Worm (Caenorhabditis elegans) whole organism, early embryonic: ENCODE measurements around the gene ugt-58.

Experiments
- B0310.2 ChIP-seq: sonication (generic microtip); optimal IDR thresholded peaks from 2 replicates; lab custom pipeline; 2016; ENCODE audit warnings: mild to moderate bottlenecking, missing genetic modification characterization, missing compliant biosample characterization
- F13C5.2 ChIP-seq: sonication (generic microtip); optimal IDR thresholded peaks from 2 replicates; lab custom pipeline; 2017; ENCODE audit warnings: mild to moderate bottlenecking, missing genetic modification characterization, inconsistent platforms, missing compliant biosample characterization
- aly-1 ChIP-seq: sonication (generic microtip); optimal IDR thresholded peaks from 2 replicates; lab custom pipeline; 2016; ENCODE audit warnings: missing genetic modification characterization, missing compliant biosample characterization
- ama-1 ChIP-seq: fragments of 150-350 bp; optimal IDR thresholded peaks from 2 replicates; lab custom pipeline; 2014
- ceh-13 ChIP-seq: fragments of 200-800 bp; sonication (Bioruptor generic); optimal IDR thresholded peaks from 2 replicates; lab custom pipeline; 2018; ENCODE audit warnings: mild to moderate bottlenecking, missing genetic modification characterization, missing compliant biosample characterization
- ceh-36 ChIP-seq: sonication (generic microtip); optimal IDR thresholded peaks from 2 replicates; lab custom pipeline; 2016; ENCODE audit warnings: missing genetic modification characterization, inconsistent platforms, missing compliant biosample characterization
- ets-7 ChIP-seq: sonication (generic microtip); optimal IDR thresholded peaks from 2 replicates; lab custom pipeline; 2016; ENCODE audit warnings: missing genotype, missing genetic modification characterization, missing compliant biosample characterization
- flt-1 ChIP-seq: fragments of 200-800 bp; sonication (Bioruptor generic); IDR thresholded peaks from 2 replicates; pipeline ENCODE4 v1.3.6; 2022; ENCODE audit warnings: missing genetic modification characterization, missing compliant biosample characterization
- hmbx-1 ChIP-seq: sonication (generic microtip); optimal IDR thresholded peaks from 2 replicates; lab custom pipeline; 2016; ENCODE audit warnings: mild to moderate bottlenecking, missing genetic modification characterization, missing compliant biosample characterization
- hmg-4 ChIP-seq: fragments of 200-800 bp; sonication (Bioruptor generic); optimal IDR thresholded peaks from 2 replicates; lab custom pipeline; 2018; ENCODE audit warnings: mild to moderate bottlenecking, missing genetic modification characterization, missing compliant biosample characterization
- hnd-1 ChIP-seq: sonication (generic microtip); optimal IDR thresholded peaks from 2 replicates; lab custom pipeline; 2016; ENCODE audit warnings: missing genetic modification characterization, missing compliant biosample characterization
- pes-1 ChIP-seq: fragments of 200-800 bp; sonication (Bioruptor generic); IDR thresholded peaks from 2 replicates; pipeline ENCODE4 v1.3.6; 2022; ENCODE audit warnings: missing genetic modification reagents, missing genetic modification characterization, missing compliant biosample characterization
- scrt-1 ChIP-seq: fragments of 200-800 bp; sonication (Bioruptor generic); IDR thresholded peaks from 2 replicates; pipeline ENCODE4 v1.3.6; 2022; ENCODE audit warnings: missing genetic modification characterization, missing compliant biosample characterization
- sea-1 ChIP-seq: fragments of 200-800 bp; sonication (Bioruptor generic); conservative IDR thresholded peaks from 2 replicates; pipeline ENCODE4 v1.3.6; 2022; ENCODE audit warnings: missing genetic modification characterization, missing compliant biosample characterization
- tbx-11 ChIP-seq: fragments of 200-800 bp; sonication (Bioruptor generic); IDR thresholded peaks from 2 replicates; pipeline ENCODE4 v1.3.6; 2022; ENCODE audit warnings: missing genetic modification characterization, missing compliant biosample characterization
- tbx-37 ChIP-seq: fragments of 200-800 bp; sonication (Bioruptor generic); conservative IDR thresholded peaks from 2 replicates; pipeline ENCODE4 v1.3.6; 2022; ENCODE audit warnings: missing genetic modification reagents, missing genetic modification characterization, missing compliant biosample characterization
- tra-4 ChIP-seq: sonication (generic microtip); optimal IDR thresholded peaks from 2 replicates; lab custom pipeline; 2017; ENCODE audit warnings: missing genetic modification characterization, missing compliant biosample characterization

Gene ugt-58

ce11 chrII:9592737-9593136, 6.2 kb upstream of the ugt-58 start, which contains the start of gene parp-2:
parp-2 (plus strand) TSS chrII:9593037.
- TF ChIP-seq tbx-37 (GFP tag; lab: Robert Waterston, UW) (no peak), F13C5.2 (tag; lab: Kevin White, UChicago) (no peak), pes-1 (GFP tag; lab: Robert Waterston, UW) (no peak), flt-1 (GFP tag; lab: Robert Waterston, UW) (no peak), ets-7 (tag; lab: Kevin White, UChicago) (no peak), aly-1 (tag; lab: Kevin White, UChicago) (no peak), sea-1 (GFP tag; lab: Robert Waterston, UW) (no peak), hnd-1 (tag; lab: Kevin White, UChicago) (no peak), tra-4 (tag; lab: Kevin White, UChicago) (no peak), tbx-11 (no peak), ama-1 (lab: Kevin White, UChicago) (no peak), B0310.2 (tag; lab: Kevin White, UChicago) (no peak), ceh-13 (GFP tag; lab: Kevin White, UChicago) (no peak), ceh-36 (no peak), hmbx-1 (tag; lab: Kevin White, UChicago) (no peak)

ce11 chrII:9591071-9591470, 4.5 kb upstream of the ugt-58 start, which contains the start of the genes E02H1.1 and tag-124:
E02H1.1 (minus strand) TSS chrII:9591164.
tag-124 (plus strand) TSS chrII:9591292.
- peak; percentile 43 for TF ChIP-seq F13C5.2 (tag; lab: Kevin White, UChicago)
- TF ChIP-seq scrt-1 (GFP tag; lab: Robert Waterston, UW), result no peak
- peak; percentile 78 for TF ChIP-seq tbx-37 (GFP tag; lab: Robert Waterston, UW)
- TF ChIP-seq tbx-11, result no peak

- no peak for TF ChIP-seq flt-1 (GFP tag; lab: Robert Waterston, UW)
- TF ChIP-seq tbx-37 (GFP tag; lab: Robert Waterston, UW), result no peak
- TF ChIP-seq hnd-1 (tag; lab: Kevin White, UChicago), result no peak
- TF ChIP-seq sea-1 (GFP tag; lab: Robert Waterston, UW), result no peak
- TF ChIP-seq hmg-4 (GFP tag; lab: Kevin White, UChicago), result no peak
- no peak for TF ChIP-seq pes-1 (GFP tag; lab: Robert Waterston, UW)
- TF ChIP-seq hmbx-1 (tag; lab: Kevin White, UChicago), result no peak
- TF ChIP-seq ceh-13 (GFP tag; lab: Kevin White, UChicago), result no peak
- no peak for TF ChIP-seq ceh-36
- TF ChIP-seq tra-4 (tag; lab: Kevin White, UChicago), result no peak
- no peak for TF ChIP-seq tbx-11
- no peak for TF ChIP-seq B0310.2 (tag; lab: Kevin White, UChicago)
These were observed 3.1 kb upstream of the ugt-58 start, which contains the start of gene eral-1 for ce11 chrII:9589667-9590066. eral-1 (minus strand) TSS chrII:9589767.

- TF ChIP-seq aly-1 (tag; lab: Kevin White, UChicago), result no peak
- no peak for TF ChIP-seq ceh-13 (GFP tag; lab: Kevin White, UChicago)
- no peak for TF ChIP-seq pes-1 (GFP tag; lab: Robert Waterston, UW)
- TF ChIP-seq scrt-1 (GFP tag; lab: Robert Waterston, UW), result no peak
- no peak for TF ChIP-seq tra-4 (tag; lab: Kevin White, UChicago)
- TF ChIP-seq F13C5.2 (tag; lab: Kevin White, UChicago), result no peak
- TF ChIP-seq ama-1 (lab: Kevin White, UChicago), result no peak
- no peak for TF ChIP-seq hmg-4 (GFP tag; lab: Kevin White, UChicago)
These were observed 3.1 kb downstream of the ugt-58 start, which contains the start of gene wee-1.1 for ce11 chrII:9583461-9583860. wee-1.1 (minus strand) TSS chrII:9583561.

ce11 chrII:9577630-9578029, 9.0 kb downstream of the ugt-58 start:
- no peak for TF ChIP-seq flt-1 (GFP tag; lab: Robert Waterston, UW)
- no peak for TF ChIP-seq tbx-11
- no peak for TF ChIP-seq hnd-1 (tag; lab: Kevin White, UChicago)
- no peak for TF ChIP-seq ceh-36
- no peak for TF ChIP-seq hmg-4 (GFP tag; lab: Kevin White, UChicago)
- TF ChIP-seq tbx-37 (GFP tag; lab: Robert Waterston, UW), result no peak
- TF ChIP-seq aly-1 (tag; lab: Kevin White, UChicago), result no peak
- no peak for TF ChIP-seq hmbx-1 (tag; lab: Kevin White, UChicago)
- no peak for TF ChIP-seq ets-7 (tag; lab: Kevin White, UChicago)
- no peak for TF ChIP-seq ceh-13 (GFP tag; lab: Kevin White, UChicago)
- no peak for TF ChIP-seq sea-1 (GFP tag; lab: Robert Waterston, UW)
- no peak for TF ChIP-seq pes-1 (GFP tag; lab: Robert Waterston, UW)
- TF ChIP-seq scrt-1 (GFP tag; lab: Robert Waterston, UW), result no peak
- no peak for TF ChIP-seq ama-1 (lab: Kevin White, UChicago)
- TF ChIP-seq B0310.2 (tag; lab: Kevin White, UChicago), result no peak
- no peak for TF ChIP-seq tra-4 (tag; lab: Kevin White, UChicago)
- no peak for TF ChIP-seq F13C5.2 (tag; lab: Kevin White, UChicago)

ce11 chrII:9576707-9577106, 9.9 kb downstream of the ugt-58 start:
- TF ChIP-seq flt-1 (GFP tag; lab: Robert Waterston, UW), result no peak
- no peak for TF ChIP-seq ets-7 (tag; lab: Kevin White, UChicago)
- no peak for TF ChIP-seq pes-1 (GFP tag; lab: Robert Waterston, UW)
- no peak for TF ChIP-seq aly-1 (tag; lab: Kevin White, UChicago)
- no peak for TF ChIP-seq tra-4 (tag; lab: Kevin White, UChicago)
- TF ChIP-seq hmg-4 (GFP tag; lab: Kevin White, UChicago), result no peak
- no peak for TF ChIP-seq sea-1 (GFP tag; lab: Robert Waterston, UW)
- TF ChIP-seq hmbx-1 (tag; lab: Kevin White, UChicago), result no peak
- TF ChIP-seq ceh-13 (GFP tag; lab: Kevin White, UChicago), result no peak

ce11 chrII:9575670-9576069, 10.9 kb downstream of the ugt-58 start, which contains the start of gene exc-7:
exc-7 (plus strand) TSS chrII:9575970.
- no peak for TF ChIP-seq tra-4 (tag; lab: Kevin White, UChicago)
- no peak for TF ChIP-seq pes-1 (GFP tag; lab: Robert Waterston, UW)
- no peak for TF ChIP-seq scrt-1 (GFP tag; lab: Robert Waterston, UW)
- TF ChIP-seq B0310.2 (tag; lab: Kevin White, UChicago), result no peak
- TF ChIP-seq hmg-4 (GFP tag; lab: Kevin White, UChicago), result no peak
- TF ChIP-seq tbx-11, result no peak
- TF ChIP-seq ama-1 (lab: Kevin White, UChicago), result no peak
- no peak for TF ChIP-seq hnd-1 (tag; lab: Kevin White, UChicago)
